Fruit fly (Drosophila melanogaster) whole organism, embryonic: ENCODE data around the gene IA-2.
A peak's percentile ranks its signal among the peaks of the same experiment; 100 is the strongest.

Source experiments
- Adf1 ChIP-seq: fragments of 200-800 bp; sonication (Bioruptor generic); IDR thresholded peaks from 2 replicates; pipeline ENCODE4 v1.3.6; 2022; ENCODE audit warnings: missing biosample characterization, missing genetic modification characterization
- Asciz ChIP-seq: fragments of 200-800 bp; sonication (Bioruptor generic); optimal IDR thresholded peaks from 2 replicates; lab custom pipeline; 2017; ENCODE audit warnings: missing biosample characterization, mild to moderate bottlenecking, missing genetic modification characterization, missing genetic modification reagents
- CG10267 ChIP-seq: fragments of 200-800 bp; sonication (Bioruptor generic); optimal IDR thresholded peaks from 2 replicates; lab custom pipeline; 2018; ENCODE audit warnings: missing biosample characterization, mild to moderate bottlenecking, missing genetic modification characterization, moderate library complexity
- CG12219 ChIP-seq: fragments of 200-800 bp; sonication (Bioruptor generic); optimal IDR thresholded peaks from 3 replicates; lab custom pipeline; 2018; ENCODE audit warnings: missing biosample characterization, mild to moderate bottlenecking, missing genetic modification characterization
- CG13894 ChIP-seq: fragments of 200-800 bp; sonication (Bioruptor generic); optimal IDR thresholded peaks from 3 replicates; lab custom pipeline; 2018; ENCODE audit warnings: missing biosample characterization, mild to moderate bottlenecking, missing genetic modification characterization, moderate library complexity
- CG15011 ChIP-seq: fragments of 200-800 bp; sonication (Bioruptor generic); optimal IDR thresholded peaks from 3 replicates; lab custom pipeline; 2018; ENCODE audit warnings: missing biosample characterization, mild to moderate bottlenecking, missing genetic modification characterization
- CG16813 ChIP-seq: fragments of 200-800 bp; sonication (Bioruptor generic); IDR thresholded peaks from 3 replicates; pipeline ENCODE4 v1.3.6; 2022; ENCODE audit warnings: missing biosample characterization, missing genetic modification characterization; ENCODE audit not compliant: partially characterized antibody
- CG16815 ChIP-seq: fragments of 200-800 bp; sonication (Bioruptor generic); optimal IDR thresholded peaks from 3 replicates; lab custom pipeline; 2017; ENCODE audit warnings: missing biosample characterization, mild to moderate bottlenecking, missing genetic modification characterization
- CG18476 ChIP-seq: fragments of 200-800 bp; sonication (Bioruptor generic); optimal IDR thresholded peaks from 2 replicates; lab custom pipeline; 2016; ENCODE audit warnings: missing biosample characterization, mild to moderate bottlenecking, missing genetic modification characterization
- CG2116 ChIP-seq: fragments of 200-800 bp; sonication (Bioruptor generic); optimal IDR thresholded peaks from 3 replicates; lab custom pipeline; 2018; ENCODE audit warnings: missing biosample characterization, mild to moderate bottlenecking, missing genetic modification characterization
- CG2712 ChIP-seq: fragments of 200-800 bp; optimal IDR thresholded peaks from 3 replicates; lab custom pipeline; 2019; ENCODE audit warnings: missing biosample characterization, mild to moderate bottlenecking, missing genetic modification characterization, moderate library complexity
- CG2889 ChIP-seq: fragments of 200-800 bp; sonication (Bioruptor generic); IDR thresholded peaks from 3 replicates; pipeline ENCODE4 v1.3.6; 2022; ENCODE audit warnings: missing biosample characterization, missing genetic modification characterization
- CG3065 ChIP-seq: fragments of 200-800 bp; sonication (Bioruptor generic); optimal IDR thresholded peaks from 2 replicates; lab custom pipeline; 2016; ENCODE audit warnings: missing biosample characterization, missing genetic modification characterization
- CG34224 ChIP-seq: fragments of 200-800 bp; sonication (Bioruptor generic); IDR thresholded peaks from 3 replicates; pipeline ENCODE4 v1.3.6; 2022; ENCODE audit warnings: missing biosample characterization, missing genetic modification characterization; ENCODE audit not compliant: partially characterized antibody
- CG6765 ChIP-seq: fragments of 200-800 bp; sonication (Bioruptor generic); optimal IDR thresholded peaks from 3 replicates; lab custom pipeline; 2017; ENCODE audit warnings: missing biosample characterization, mild to moderate bottlenecking, missing genetic modification characterization
- CG8281 ChIP-seq: fragments of 200-800 bp; sonication (Bioruptor generic); optimal IDR thresholded peaks from 2 replicates; lab custom pipeline; 2018; ENCODE audit warnings: missing biosample characterization, mild to moderate bottlenecking, missing genetic modification characterization, moderate library complexity
- CG8359 ChIP-seq: fragments of 200-800 bp; sonication (Bioruptor generic); optimal IDR thresholded peaks from 2 replicates; lab custom pipeline; 2017; ENCODE audit warnings: missing biosample characterization, mild to moderate bottlenecking, missing genetic modification characterization, borderline replicate concordance
- Chrac-16 ChIP-seq: fragments of 200-800 bp; sonication (Bioruptor generic); optimal IDR thresholded peaks from 3 replicates; lab custom pipeline; 2016; ENCODE audit warnings: missing biosample characterization, missing genetic modification characterization
- CoRest ChIP-seq: fragments of 200-800 bp; sonication (Bioruptor generic); optimal IDR thresholded peaks from 3 replicates; lab custom pipeline; 2018; ENCODE audit warnings: missing biosample characterization, mild to moderate bottlenecking, missing genetic modification characterization, moderate library complexity
- Doc3 ChIP-seq: fragments of 200-800 bp; sonication (Bioruptor generic); IDR thresholded peaks from 3 replicates; pipeline ENCODE4 v1.3.6; 2022; ENCODE audit warnings: missing biosample characterization, missing genetic modification characterization; ENCODE audit not compliant: partially characterized antibody
- E2f1 ChIP-seq: fragments of 200-800 bp; sonication (Bioruptor generic); IDR thresholded peaks from 2 replicates; pipeline ENCODE4 v1.3.6; 2022; ENCODE audit warnings: missing biosample characterization, missing genetic modification characterization
- Hsf ChIP-seq: fragments of 200-800 bp; sonication (Bioruptor generic); optimal IDR thresholded peaks from 3 replicates; lab custom pipeline; 2016; ENCODE audit warnings: missing biosample characterization, missing genetic modification characterization
- Mad ChIP-seq: fragments of 200-800 bp; sonication (Bioruptor generic); optimal IDR thresholded peaks from 2 replicates; lab custom pipeline; 2016; ENCODE audit warnings: missing biosample characterization, missing genetic modification characterization
- Med ChIP-seq: fragments of 200-800 bp; sonication (Bioruptor generic); peaks from one replicate; lab custom pipeline; 2016; ENCODE audit warnings: missing biosample characterization, missing genetic modification characterization, mild to moderate bottlenecking, inconsistent platforms, moderate library complexity
- Neu2 ChIP-seq: fragments of 200-800 bp; sonication (Bioruptor generic); optimal IDR thresholded peaks from 3 replicates; lab custom pipeline; 2016; ENCODE audit warnings: missing biosample characterization, missing genetic modification characterization, borderline replicate concordance
- Nf-YC ChIP-seq: fragments of 200-800 bp; optimal IDR thresholded peaks from 3 replicates; lab custom pipeline; 2019; ENCODE audit warnings: missing biosample characterization, mild to moderate bottlenecking, missing genetic modification characterization, moderate library complexity
- Sry-δ ChIP-seq: fragments of 200-800 bp; sonication (Bioruptor generic); optimal IDR thresholded peaks from 2 replicates; lab custom pipeline; 2016; ENCODE audit warnings: missing biosample characterization, missing genetic modification characterization
- al ChIP-seq: fragments of 200-800 bp; sonication (Bioruptor generic); IDR thresholded peaks from 2 replicates; pipeline ENCODE4 v1.3.6; 2022; ENCODE audit warnings: missing biosample characterization, missing genetic modification characterization
- ap ChIP-seq: fragments of 200-800 bp; sonication (Bioruptor generic); IDR thresholded peaks from 2 replicates; pipeline ENCODE4 v1.3.6; 2022; ENCODE audit warnings: missing biosample characterization, missing genetic modification characterization
- bbx ChIP-seq: fragments of 200-800 bp; sonication (Bioruptor generic); IDR thresholded peaks from 2 replicates; pipeline ENCODE4 v1.3.6; 2022; ENCODE audit warnings: missing biosample characterization, missing genetic modification characterization; ENCODE audit not compliant: partially characterized antibody
- bigmax ChIP-seq: fragments of 200-800 bp; sonication (Bioruptor generic); optimal IDR thresholded peaks from 2 replicates; lab custom pipeline; 2018; ENCODE audit warnings: missing biosample characterization, mild to moderate bottlenecking, missing genetic modification characterization
- cad ChIP-seq: fragments of >200 bp; optimal IDR thresholded peaks from 2 replicates; lab custom pipeline; 2017; ENCODE audit warnings: missing biosample characterization, missing genetic modification characterization
- chinmo ChIP-seq: fragments of 200-800 bp; sonication (Bioruptor generic); IDR thresholded peaks from 4 replicates; pipeline ENCODE4 v1.3.6; 2022; ENCODE audit warnings: missing biosample characterization, missing genetic modification characterization; ENCODE audit not compliant: partially characterized antibody
- chm ChIP-seq: fragments of 200-800 bp; sonication (Bioruptor generic); IDR thresholded peaks from 2 replicates; pipeline ENCODE4 v1.3.6; 2022; ENCODE audit warnings: missing biosample characterization, missing genetic modification characterization
- chn ChIP-seq: fragments of 200-800 bp; sonication (Bioruptor generic); optimal IDR thresholded peaks from 2 replicates; lab custom pipeline; 2016; ENCODE audit warnings: missing biosample characterization, missing genetic modification characterization
- dati ChIP-seq: fragments of 200-800 bp; sonication (Bioruptor generic); IDR thresholded peaks from 2 replicates; pipeline ENCODE4 v1.3.6; 2022; ENCODE audit warnings: missing biosample characterization, missing genetic modification characterization
- fu2 ChIP-seq: fragments of 200-800 bp; sonication (Bioruptor generic); optimal IDR thresholded peaks from 2 replicates; lab custom pipeline; 2016; ENCODE audit warnings: missing biosample characterization, missing genetic modification characterization
- hb ChIP-seq: fragments of 200-800 bp; sonication (Bioruptor generic); IDR thresholded peaks from 3 replicates; pipeline ENCODE4 v1.3.6; 2022; ENCODE audit warnings: missing biosample characterization, missing genetic modification characterization; ENCODE audit not compliant: partially characterized antibody
- hkb ChIP-seq, 2 experiments: fragments of 200-800 bp in 1 of 2; fragments of >200 bp in 1 of 2; sonication (Bioruptor generic) in 1 of 2; IDR thresholded peaks in 1 of 2; optimal IDR thresholded peaks in 1 of 2; 2 replicates each; pipeline versions ENCODE4 v1.3.6 to Lab custom; 2017 to 2022; ENCODE audit warnings: missing biosample characterization in 1 of 2, missing genetic modification characterization in 1 of 2
- hth ChIP-seq: fragments of >200 bp; optimal IDR thresholded peaks from 2 replicates; lab custom pipeline; 2017; ENCODE audit warnings: inconsistent platforms
- ind ChIP-seq: fragments of 200-800 bp; sonication (Bioruptor generic); optimal IDR thresholded peaks from 3 replicates; lab custom pipeline; 2016; ENCODE audit warnings: missing biosample characterization, missing genetic modification characterization
- kay ChIP-seq: fragments of 200-800 bp; sonication (Bioruptor generic); optimal IDR thresholded peaks from 2 replicates; lab custom pipeline; 2016; ENCODE audit warnings: missing biosample characterization, missing genetic modification characterization
- lov ChIP-seq, 2 experiments: fragments of 200-800 bp in 1 of 2; fragments of >200 bp in 1 of 2; sonication (Bioruptor generic) in 1 of 2; IDR thresholded peaks in 1 of 2; optimal IDR thresholded peaks in 1 of 2; 2 replicates in 1 of 2; 3 replicates in 1 of 2; pipeline versions ENCODE4 v1.3.6 to Lab custom; 2017 to 2022; ENCODE audit warnings: missing biosample characterization in 1 of 2, missing genetic modification characterization in 1 of 2
- nerfin-1 ChIP-seq: fragments of 200-800 bp; sonication (Bioruptor generic); optimal IDR thresholded peaks from 3 replicates; lab custom pipeline; 2019; ENCODE audit warnings: missing biosample characterization, mild to moderate bottlenecking, missing genetic modification characterization, moderate library complexity
- peb ChIP-seq: fragments of 200-800 bp; sonication (Bioruptor generic); IDR thresholded peaks from 2 replicates; pipeline ENCODE4 v1.3.6; 2022; ENCODE audit warnings: missing biosample characterization, missing genetic modification characterization
- tio ChIP-seq: fragments of 200-800 bp; sonication (Bioruptor generic); optimal IDR thresholded peaks from 2 replicates; lab custom pipeline; 2017; ENCODE audit warnings: missing biosample characterization, missing genetic modification characterization, inconsistent platforms
- vfl ChIP-seq: fragments of 200-800 bp; sonication (Bioruptor generic); optimal IDR thresholded peaks from 2 replicates; lab custom pipeline; 2016; ENCODE audit warnings: missing biosample characterization, missing genetic modification characterization
- wor ChIP-seq: fragments of 200-800 bp; sonication (Bioruptor generic); IDR thresholded peaks from 2 replicates; pipeline ENCODE4 v1.3.6; 2022; ENCODE audit warnings: missing biosample characterization, missing genetic modification characterization

Gene IA-2

DNA sequence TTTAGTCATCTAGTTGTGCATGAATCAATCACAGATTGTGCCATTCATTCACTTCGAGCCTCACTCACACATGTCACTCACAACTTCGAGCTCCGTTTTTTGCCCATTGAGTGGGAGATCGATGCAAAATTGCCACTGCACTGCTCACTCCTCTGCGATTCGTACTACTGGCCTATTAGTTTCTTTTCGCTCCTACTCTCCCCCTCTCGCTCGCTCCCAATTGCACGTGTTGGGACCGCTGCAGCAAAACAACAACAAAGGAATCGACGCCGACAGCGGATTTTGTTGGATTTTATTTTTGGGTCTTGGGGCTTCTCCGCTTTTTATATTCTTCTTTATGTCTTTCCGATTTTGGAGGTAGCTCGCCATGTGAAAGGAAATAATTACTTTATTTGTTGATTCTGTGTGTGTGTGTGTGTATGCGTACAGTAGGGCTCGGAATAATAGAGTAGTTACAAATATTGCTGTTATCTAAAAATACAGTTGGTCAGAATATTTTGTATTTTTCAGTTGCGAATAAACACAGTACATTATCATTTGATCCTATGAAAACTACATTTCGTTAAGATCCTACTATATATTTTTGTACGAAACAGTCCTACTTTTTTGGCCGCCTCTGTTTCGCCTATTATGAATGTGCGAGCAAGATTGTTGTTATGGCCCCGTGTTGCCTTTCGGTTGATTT lies 26.5 kb upstream of the IA-2 start (continued):
- TF ChIP-seq Sry-δ, result peak; percentile 35
- TF ChIP-seq Asciz (GFP tag; lab: Kevin White, UChicago), result peak; percentile 82
- TF ChIP-seq chn (GFP tag; lab: Kevin White, UChicago), result peak; percentile 69
- no peak for TF ChIP-seq Neu2 (GFP tag; lab: Kevin White, UChicago)
- peak; percentile 51 for TF ChIP-seq CG16815
- peak; percentile 83 for TF ChIP-seq chm (GFP tag; lab: Robert Waterston, UW)
- peak; percentile 25 for TF ChIP-seq Nf-YC (tag; lab: Kevin White, UChicago)
- peak; percentile 78 for TF ChIP-seq ap (GFP tag; lab: Robert Waterston, UW)
- no peak for TF ChIP-seq hb
- peak; percentile 89 for TF ChIP-seq Med
- TF ChIP-seq Mad, result peak; percentile 21
- TF ChIP-seq ind, result peak; percentile 74
- peak; percentile 69; the same call in 1 of the 2 replicates for TF ChIP-seq dati (GFP tag; lab: Robert Waterston, UW)
- peak; percentile 85 for TF ChIP-seq CG12219 (GFP tag; lab: Kevin White, UChicago)
- TF ChIP-seq chinmo (GFP tag; lab: Robert Waterston, UW), result no peak
- TF ChIP-seq hkb (optimal IDR thresholded peaks at IDR 0.05; lab: Kevin White, UChicago), result no peak
- TF ChIP-seq hkb (GFP tag; IDR thresholded peaks at IDR 0.05; lab: Robert Waterston, UW), result peak; percentile 82
- peak; percentile 73 for TF ChIP-seq CG8359 (GFP tag; lab: Kevin White, UChicago)
- no peak for TF ChIP-seq fu2 (GFP tag; lab: Kevin White, UChicago)
- peak; percentile 78 for TF ChIP-seq nerfin-1
- no peak for TF ChIP-seq lov (optimal IDR thresholded peaks at IDR 0.05; lab: Kevin White, UChicago)
- peak; percentile 74; the same call in 1 of the 3 replicates for TF ChIP-seq lov (GFP tag; IDR thresholded peaks at IDR 0.05; lab: Robert Waterston, UW)
- no peak for TF ChIP-seq hth (lab: Kevin White, UChicago)
- TF ChIP-seq CG6765 (GFP tag; lab: Kevin White, UChicago), result no peak
- TF ChIP-seq Chrac-16 (GFP tag; lab: Kevin White, UChicago), result peak; percentile 71
- TF ChIP-seq CoRest (tag; lab: Kevin White, UChicago), result peak; percentile 87
- TF ChIP-seq CG8281 (tag; lab: Kevin White, UChicago), result peak; percentile 46
- no peak for TF ChIP-seq al (GFP tag; lab: Robert Waterston, UW)
- no peak for TF ChIP-seq vfl
- peak; percentile 54; the same call in 1 of the 3 replicates for TF ChIP-seq CG2889
- TF ChIP-seq bigmax, result no peak
- no peak for TF ChIP-seq Adf1 (GFP tag; lab: Robert Waterston, UW)
- peak; percentile 66 for TF ChIP-seq CG15011 (GFP tag; lab: Kevin White, UChicago)
- peak; percentile 61 for TF ChIP-seq kay (GFP tag; lab: Kevin White, UChicago)
- no peak for TF ChIP-seq cad (GFP tag; lab: Kevin White, UChicago)
- peak; percentile 66; the same call in 1 of the 2 replicates for TF ChIP-seq peb (GFP tag; lab: Robert Waterston, UW)
- peak; percentile 29 for TF ChIP-seq CG2116 (GFP tag; lab: Kevin White, UChicago)
- TF ChIP-seq tio, result no peak
- TF ChIP-seq wor (GFP tag; lab: Robert Waterston, UW), result peak; percentile 71
- TF ChIP-seq CG18476 (GFP tag; lab: Kevin White, UChicago), result peak; percentile 38
- TF ChIP-seq CG2712 (tag; lab: Kevin White, UChicago), result peak; percentile 93
- peak; percentile 58 for TF ChIP-seq CG3065 (GFP tag; lab: Kevin White, UChicago)
- no peak for TF ChIP-seq Doc3 (GFP tag; lab: Robert Waterston, UW)
- TF ChIP-seq CG34224, result no peak
- peak; percentile 73 for TF ChIP-seq E2f1 (GFP tag; lab: Robert Waterston, UW)
- no peak for TF ChIP-seq bbx (GFP tag; lab: Robert Waterston, UW)
- TF ChIP-seq CG13894 (tag; lab: Kevin White, UChicago), result no peak
- TF ChIP-seq Hsf (GFP tag; lab: Kevin White, UChicago), result peak; percentile 79
- peak; percentile 82 for TF ChIP-seq CG10267
- TF ChIP-seq CG16813 (GFP tag; lab: Robert Waterston, UW), result no peak
